Worm (Caenorhabditis elegans) whole organism, L1 larva: ENCODE measurements around the gene eif-2Bdelta.

Experiments used
- C34B4.2 ChIP-seq: sonication (generic microtip); optimal IDR thresholded peaks from 2 replicates; lab custom pipeline; 2017; ENCODE audit warnings: mild to moderate bottlenecking, missing genetic modification characterization, missing compliant biosample characterization
- F16B12.6 ChIP-seq: fragments of 150-350 bp; optimal IDR thresholded peaks from 2 replicates; lab custom pipeline; 2014; ENCODE audit warnings: missing biosample characterization, missing genetic modification characterization
- aly-2 ChIP-seq: fragments of 150-350 bp; optimal IDR thresholded peaks from 2 replicates; lab custom pipeline; 2014; ENCODE audit warnings: missing biosample characterization, missing genetic modification characterization
- blmp-1 ChIP-seq: fragments of 150-350 bp; optimal IDR thresholded peaks from 2 replicates; lab custom pipeline; 2014; ENCODE audit warnings: missing biosample characterization, missing genetic modification characterization
- ceh-8 ChIP-seq: fragments of 200-800 bp; sonication (Bioruptor generic); optimal IDR thresholded peaks from 2 replicates; lab custom pipeline; 2018; ENCODE audit warnings: mild to moderate bottlenecking, missing genetic modification characterization, moderate library complexity, missing compliant biosample characterization
- ceh-82 ChIP-seq, 3 experiments: fragments of 150-350 bp in 1 of 3; sonication (generic microtip) in 2 of 3; optimal IDR thresholded peaks; 2 replicates each; lab custom pipeline; 2014 to 2017; ENCODE audit warnings: missing biosample characterization in 3 of 3, missing genetic modification characterization in 3 of 3
- dpl-1 ChIP-seq, 3 experiments: fragments of 150-350 bp in 2 of 3; sonication (generic microtip) in 1 of 3; optimal IDR thresholded peaks; 2 replicates each; lab custom pipeline; 2014 to 2017; ENCODE audit warnings: missing biosample characterization in 3 of 3, missing genetic modification characterization in 3 of 3, missing genetic modification reagents in 3 of 3
- dsc-1 ChIP-seq: sonication (generic microtip); optimal IDR thresholded peaks from 2 replicates; lab custom pipeline; 2016; ENCODE audit warnings: mild to moderate bottlenecking, missing genetic modification characterization, missing compliant biosample characterization
- efl-3 ChIP-seq: fragments of 200-800 bp; sonication (Bioruptor generic); optimal IDR thresholded peaks from 2 replicates; lab custom pipeline; 2018; ENCODE audit warnings: mild to moderate bottlenecking, missing genetic modification characterization, missing compliant biosample characterization
- egl-13 ChIP-seq: sonication (generic microtip); optimal IDR thresholded peaks from 2 replicates; lab custom pipeline; 2016; ENCODE audit warnings: missing genotype, missing genetic modification reagents, missing genetic modification characterization, missing compliant biosample characterization
- fkh-4 ChIP-seq: sonication (generic microtip); optimal IDR thresholded peaks from 2 replicates; lab custom pipeline; 2016; ENCODE audit warnings: missing compliant biosample characterization, missing genetic modification characterization, borderline replicate concordance
- fkh-8 ChIP-seq: sonication (generic microtip); optimal IDR thresholded peaks from 2 replicates; lab custom pipeline; 2016; ENCODE audit warnings: mild to moderate bottlenecking, missing genetic modification characterization, missing compliant biosample characterization
- fos-1 ChIP-seq: fragments of 150-350 bp; optimal IDR thresholded peaks from 2 replicates; lab custom pipeline; 2014; ENCODE audit warnings: missing biosample characterization, missing genetic modification characterization
- hpl-2 ChIP-seq: fragments of 150-350 bp; optimal IDR thresholded peaks from 2 replicates; lab custom pipeline; 2014; ENCODE audit warnings: missing biosample characterization, missing genetic modification reagents, missing genetic modification characterization
- isw-1 ChIP-seq: fragments of 200-800 bp; sonication (Bioruptor generic); IDR thresholded peaks from 2 replicates; pipeline ENCODE4 v1.3.6; 2022; ENCODE audit warnings: missing genetic modification characterization, missing compliant biosample characterization
- jun-1 ChIP-seq: fragments of 150-350 bp; optimal IDR thresholded peaks from 2 replicates; lab custom pipeline; 2014; ENCODE audit warnings: missing biosample characterization, missing genetic modification reagents, missing genetic modification characterization
- lin-14 ChIP-seq: fragments of 200-800 bp; sonication (Bioruptor generic); optimal IDR thresholded peaks from 2 replicates; lab custom pipeline; 2018; ENCODE audit warnings: mild to moderate bottlenecking, missing genetic modification characterization, moderate library complexity, missing compliant biosample characterization
- lin-15B ChIP-seq: fragments of 150-350 bp; sonication (generic microtip); optimal IDR thresholded peaks from 3 replicates; lab custom pipeline; 2014; ENCODE audit warnings: missing biosample characterization, missing genetic modification characterization
- lsy-2 ChIP-seq, 2 experiments: fragments of 150-350 bp; optimal IDR thresholded peaks; 2 replicates each; lab custom pipeline; 2014; ENCODE audit warnings: missing biosample characterization in 2 of 2, missing genetic modification characterization in 2 of 2
- mdl-1 ChIP-seq, 2 experiments: fragments of 150-350 bp; optimal IDR thresholded peaks; 2 replicates each; lab custom pipeline; 2014 to 2017; ENCODE audit warnings: missing biosample characterization in 2 of 2, missing genetic modification characterization in 2 of 2, inconsistent platforms in 1 of 2
- mef-2 ChIP-seq: fragments of 150-350 bp; optimal IDR thresholded peaks from 2 replicates; lab custom pipeline; 2014; ENCODE audit warnings: missing biosample characterization, missing genetic modification characterization
- nhr-11 ChIP-seq: fragments of 150-350 bp; optimal IDR thresholded peaks from 2 replicates; lab custom pipeline; 2014; ENCODE audit warnings: missing biosample characterization, missing genetic modification characterization
- nhr-12 ChIP-seq: sonication (generic microtip); optimal IDR thresholded peaks from 2 replicates; lab custom pipeline; 2017; ENCODE audit warnings: missing biosample characterization, missing genetic modification characterization
- nhr-47 ChIP-seq: sonication (generic microtip); optimal IDR thresholded peaks from 2 replicates; lab custom pipeline; 2016; ENCODE audit warnings: mild to moderate bottlenecking, missing genetic modification characterization, moderate library complexity, missing compliant biosample characterization
- nhr-71 ChIP-seq: sonication (generic microtip); optimal IDR thresholded peaks from 2 replicates; lab custom pipeline; 2016; ENCODE audit warnings: mild to moderate bottlenecking, missing genetic modification characterization, moderate library complexity, missing compliant biosample characterization
- nhr-76 ChIP-seq: sonication (generic microtip); optimal IDR thresholded peaks from 2 replicates; lab custom pipeline; 2017; ENCODE audit warnings: missing biosample characterization, missing genetic modification characterization
- nhr-77 ChIP-seq: fragments of 150-350 bp; optimal IDR thresholded peaks from 2 replicates; lab custom pipeline; 2014; ENCODE audit warnings: missing biosample characterization, missing genetic modification characterization
- nhr-85 ChIP-seq: sonication (generic microtip); peaks from one replicate; lab custom pipeline; 2016; ENCODE audit warnings: missing genetic modification characterization, inconsistent platforms, missing compliant biosample characterization
- pax-3 ChIP-seq: fragments of 200-800 bp; sonication (Bioruptor generic); optimal IDR thresholded peaks from 2 replicates; lab custom pipeline; 2018; ENCODE audit warnings: mild to moderate bottlenecking, missing genetic modification characterization, moderate library complexity, missing compliant biosample characterization
- skn-1 ChIP-seq: fragments of 150-350 bp; optimal IDR thresholded peaks from 2 replicates; lab custom pipeline; 2014; ENCODE audit warnings: missing biosample characterization, missing genetic modification characterization
- snu-23 ChIP-seq: sonication (generic microtip); optimal IDR thresholded peaks from 2 replicates; lab custom pipeline; 2016; ENCODE audit warnings: missing genetic modification characterization, missing compliant biosample characterization
- sox-4 ChIP-seq: sonication (generic microtip); optimal IDR thresholded peaks from 2 replicates; lab custom pipeline; 2016; ENCODE audit warnings: missing genetic modification characterization, missing compliant biosample characterization
- sptf-1 ChIP-seq: fragments of 150-350 bp; optimal IDR thresholded peaks from 2 replicates; lab custom pipeline; 2014; ENCODE audit warnings: missing biosample characterization, missing genetic modification characterization
- sup-37 ChIP-seq: fragments of 200-800 bp; sonication (Bioruptor generic); optimal IDR thresholded peaks from 2 replicates; lab custom pipeline; 2018; ENCODE audit warnings: mild to moderate bottlenecking, missing genetic modification characterization, missing compliant biosample characterization
- unc-130 ChIP-seq: fragments of 150-350 bp; optimal IDR thresholded peaks from 2 replicates; lab custom pipeline; 2017; ENCODE audit warnings: missing biosample characterization, missing genetic modification characterization, inconsistent platforms
- unc-86 ChIP-seq: sonication (generic microtip); optimal IDR thresholded peaks from 2 replicates; lab custom pipeline; 2016; ENCODE audit warnings: missing genetic modification characterization, missing compliant biosample characterization
- ztf-11 ChIP-seq, 2 experiments: sonication (generic microtip); optimal IDR thresholded peaks; 2 replicates each; lab custom pipeline; 2016 to 2017; ENCODE audit warnings: missing genetic modification characterization in 2 of 2, missing biosample characterization in 1 of 2, missing compliant biosample characterization in 1 of 2

Gene eif-2Bdelta

ce11 chrV:9513590-9513989 is at the start of gene eif-2Bdelta (continued):
- peak; percentile 80 for TF ChIP-seq nhr-85 (tag; lab: Kevin White, UChicago)
- TF ChIP-seq C34B4.2 = no peak
- TF ChIP-seq lin-14 (GFP tag; lab: Kevin White, UChicago) = peak; percentile 72

- peak; percentile 16 for TF ChIP-seq fkh-8
- TF ChIP-seq jun-1 (tag; lab: Kevin White, UChicago) = no peak
- peak; percentile 80 for TF ChIP-seq pax-3
- TF ChIP-seq F16B12.6 (tag; lab: Kevin White, UChicago) = no peak
- peak; percentile 45 for TF ChIP-seq sox-4 (tag; lab: Kevin White, UChicago)
- peak; percentile 47 for TF ChIP-seq egl-13 (tag; lab: Kevin White, UChicago)
- TF ChIP-seq hpl-2 (GFP tag; lab: Kevin White, UChicago) = no peak
- peak; percentile 52 for TF ChIP-seq fkh-4 (tag; lab: Kevin White, UChicago)
- TF ChIP-seq nhr-47 (tag; lab: Kevin White, UChicago) = peak; percentile 22
- no peak for TF ChIP-seq ceh-8
- TF ChIP-seq dsc-1 (tag; lab: Kevin White, UChicago) = peak; percentile 98
- TF ChIP-seq nhr-71 (tag; lab: Kevin White, UChicago) = peak; percentile 35
These were observed 48.1 kb upstream of the eif-2Bdelta start for ce11 chrV:9465529-9465928.

- no peak for TF ChIP-seq isw-1 (GFP tag; lab: Robert Waterston, UW)
- no peak for TF ChIP-seq unc-130 (tag; lab: Kevin White, UChicago)
- TF ChIP-seq mef-2 = no peak
These were observed 41.9 kb upstream of the eif-2Bdelta start, which contains the start of gene flp-6 for ce11 chrV:9471675-9472074. flp-6 (plus strand) TSS chrV:9471975.

- TF ChIP-seq lsy-2 (tag; optimal IDR thresholded peaks at IDR 0.05; lab: Kevin White, UChicago) (no peak), fkh-8 (peak; percentile 24), nhr-47 (tag; lab: Kevin White, UChicago) (peak; percentile 60), sptf-1 (tag; lab: Kevin White, UChicago) (no peak), F16B12.6 (tag; lab: Kevin White, UChicago) (no peak), pax-3 (peak; percentile 55), dpl-1 (GFP tag; optimal IDR thresholded peaks at IDR 0.05; lab: Kevin White, UChicago) (no peak), lin-14 (GFP tag; lab: Kevin White, UChicago) (no peak), blmp-1 (peak; percentile 18), sox-4 (tag; lab: Kevin White, UChicago) (peak; percentile 19), lin-15B (tag; lab: Kevin White, UChicago) (no peak), dsc-1 (tag; lab: Kevin White, UChicago) (peak; percentile 66)
- TF ChIP-seq, all 84 proteins: peak for 6
These were observed 39.7 kb upstream of the eif-2Bdelta start for ce11 chrV:9473924-9474323.

ce11 chrV:9477863-9478262 is 35.8 kb upstream of the eif-2Bdelta start, which contains the start of gene nas-3:
nas-3 (plus strand) TSS chrV:9478163.
- TF ChIP-seq nhr-12 (tag; lab: Kevin White, UChicago) (no peak), sup-37 (GFP tag; lab: Kevin White, UChicago) (no peak), skn-1 (tag; lab: Kevin White, UChicago) (no peak), aly-2 (tag; lab: Kevin White, UChicago) (no peak), ceh-82 (tag; optimal IDR thresholded peaks at IDR 0.05; lab: Kevin White, UChicago) (no peak), mef-2 (no peak), nhr-77 (tag; lab: Kevin White, UChicago) (no peak), nhr-11 (tag; lab: Kevin White, UChicago) (no peak), nhr-76 (tag; lab: Kevin White, UChicago) (no peak), snu-23 (no peak), fos-1 (tag; lab: Kevin White, UChicago) (no peak), efl-3 (GFP tag; lab: Kevin White, UChicago) (no peak), ztf-11 (tag; optimal IDR thresholded peaks at IDR 0.05; lab: Kevin White, UChicago) (no peak), unc-86 (tag; lab: Kevin White, UChicago) (no peak), mdl-1 (tag; optimal IDR thresholded peaks at IDR 0.05; lab: Kevin White, UChicago) (no peak)
